Worm (Caenorhabditis elegans) whole organism, L3 larva: Measurements from ENCODE around the gene T13B5.9.

Source experiments
- R02D3.7 ChIP-seq: fragments of 150-350 bp; optimal IDR thresholded peaks from 2 replicates; lab custom pipeline; 2014; ENCODE audit warnings: missing biosample characterization, missing genetic modification characterization
- ceh-28 ChIP-seq: fragments of 150-350 bp; optimal IDR thresholded peaks from 2 replicates; lab custom pipeline; 2014; ENCODE audit warnings: missing biosample characterization, missing genetic modification reagents, missing genetic modification characterization
- elt-3 ChIP-seq, 3 experiments: fragments of 150-350 bp in 1 of 3; sonication (generic microtip) in 2 of 3; optimal IDR thresholded peaks; 2 replicates in 2 of 3; 4 replicates in 1 of 3; lab custom pipeline; 2014 to 2017; ENCODE audit warnings: missing biosample characterization in 3 of 3, missing genetic modification characterization in 3 of 3
- lin-15B ChIP-seq: fragments of 150-350 bp; optimal IDR thresholded peaks from 2 replicates; lab custom pipeline; 2014; ENCODE audit warnings: missing biosample characterization, missing genetic modification characterization
- nhr-12 ChIP-seq: fragments of 150-350 bp; optimal IDR thresholded peaks from 2 replicates; lab custom pipeline; 2014; ENCODE audit warnings: missing biosample characterization, missing genetic modification characterization
- nhr-67 ChIP-seq: fragments of 150-350 bp; optimal IDR thresholded peaks from 2 replicates; lab custom pipeline; 2014; ENCODE audit warnings: missing biosample characterization, missing genetic modification characterization
- nhr-76 ChIP-seq: fragments of 150-350 bp; sonication (generic microtip); optimal IDR thresholded peaks from 5 replicates; lab custom pipeline; 2014; ENCODE audit warnings: missing biosample characterization, missing genetic modification characterization
- nhr-77 ChIP-seq: fragments of 150-350 bp; optimal IDR thresholded peaks from 2 replicates; lab custom pipeline; 2014; ENCODE audit warnings: missing biosample characterization, missing genetic modification characterization
- snpc-4 ChIP-seq: fragments of 150-350 bp; optimal IDR thresholded peaks from 2 replicates; lab custom pipeline; 2014; ENCODE audit warnings: missing biosample characterization, missing genetic modification characterization
- unc-39 ChIP-seq: sonication (generic microtip); optimal IDR thresholded peaks from 4 replicates; lab custom pipeline; 2017; ENCODE audit warnings: missing biosample characterization, missing genetic modification characterization
- zag-1 ChIP-seq: fragments of 150-350 bp; optimal IDR thresholded peaks from 2 replicates; lab custom pipeline; 2014; ENCODE audit warnings: missing biosample characterization, missing genetic modification characterization
- ztf-11 ChIP-seq: fragments of 150-350 bp; optimal IDR thresholded peaks from 2 replicates; lab custom pipeline; 2014; ENCODE audit warnings: missing biosample characterization, missing genetic modification characterization

- TF ChIP-seq snpc-4 (tag; lab: Kevin White, UChicago) (no peak), R02D3.7 (no peak), nhr-12 (tag; lab: Kevin White, UChicago) (no peak), unc-39 (no peak), nhr-67 (tag; lab: Kevin White, UChicago) (no peak), elt-3 (tag; optimal IDR thresholded peaks at IDR 0.05; lab: Kevin White, UChicago) (no peak), ceh-28 (tag; lab: Kevin White, UChicago) (no peak), ztf-11 (no peak), nhr-76 (tag; lab: Kevin White, UChicago) (no peak), nhr-77 (tag; lab: Kevin White, UChicago) (no peak), lin-15B (tag; lab: Kevin White, UChicago) (no peak), zag-1 (tag; lab: Kevin White, UChicago) (no peak)
These were observed at the start of gene T13B5.9 for ce11 chrII:1104409-1104808.
